Worm (Caenorhabditis elegans): Measurements from ENCODE around the gene cic-1.

ce11 chrIII:2426122-2426521 is 25.1 kb upstream of the cic-1 start, which contains the start of gene W04B5.8:
- no peak for TF ChIP-seq egl-27 (tag; optimal IDR thresholded peaks at IDR 0.05)
- no peak for TF ChIP-seq nhr-42 (GFP tag; IDR thresholded peaks at IDR 0.05)
- no peak for TF ChIP-seq ctbp-1 (GFP tag; IDR thresholded peaks at IDR 0.05)
- no peak for TF ChIP-seq pqm-1 (tag; optimal IDR thresholded peaks at IDR 0.05)
- no peak for TF ChIP-seq dmd-8 (GFP tag; IDR thresholded peaks at IDR 0.05)
- TF ChIP-seq vab-7 (GFP tag; IDR thresholded peaks at IDR 0.05) = no peak
- TF ChIP-seq jun-1 (tag; optimal IDR thresholded peaks at IDR 0.05) = no peak
- no peak for TF ChIP-seq mep-1 (tag; optimal IDR thresholded peaks at IDR 0.05)
- TF ChIP-seq aly-2 (tag; optimal IDR thresholded peaks at IDR 0.05) = no peak
- no peak for TF ChIP-seq T20F7.1 (GFP tag; optimal IDR thresholded peaks at IDR 0.05)
- no peak for TF ChIP-seq ces-1 (GFP tag; optimal IDR thresholded peaks at IDR 0.05)
- TF ChIP-seq Y5F2A.4 (GFP tag; optimal IDR thresholded peaks at IDR 0.05) = no peak
